Worm (Caenorhabditis elegans): ENCODE results near the gene T19H12.15.

ce11 chrV:4901074-4901473, 21.9 kb upstream of the T19H12.15 start, which contains the start of gene ugt-67:
- TF ChIP-seq mxl-2 (GFP tag; conservative IDR thresholded peaks at IDR 0.05) (no peak), vab-7 (GFP tag; IDR thresholded peaks at IDR 0.05) (no peak), lir-3 (tag; optimal IDR thresholded peaks at IDR 0.05) (no peak), lin-13 (GFP tag; optimal IDR thresholded peaks at IDR 0.05) (no peak), ama-1 (optimal IDR thresholded peaks at IDR 0.05) (no peak), unc-62 (GFP tag; optimal IDR thresholded peaks at IDR 0.05 in 1 of 2) (no peak), unc-62 (tag; optimal IDR thresholded peaks at IDR 0.05) (no peak), lin-15B (tag; optimal IDR thresholded peaks at IDR 0.05) (no peak), D1046.2 (GFP tag; IDR thresholded peaks at IDR 0.05) (no peak), spr-3 (GFP tag; optimal IDR thresholded peaks at IDR 0.05) (no peak), nhr-111 (GFP tag; optimal IDR thresholded peaks at IDR 0.05) (no peak), duxl-1 (tag; optimal IDR thresholded peaks at IDR 0.05; ENCODE audit: poor library complexity) (no peak), jun-1 (tag; optimal IDR thresholded peaks at IDR 0.05) (no peak), zag-1 (tag; optimal IDR thresholded peaks at IDR 0.05) (no peak)

All from whole organism, L4 larva.